Fruit fly (Drosophila melanogaster): ENCODE measurements around the gene Ref1.

Ref1 gene

DNA sequence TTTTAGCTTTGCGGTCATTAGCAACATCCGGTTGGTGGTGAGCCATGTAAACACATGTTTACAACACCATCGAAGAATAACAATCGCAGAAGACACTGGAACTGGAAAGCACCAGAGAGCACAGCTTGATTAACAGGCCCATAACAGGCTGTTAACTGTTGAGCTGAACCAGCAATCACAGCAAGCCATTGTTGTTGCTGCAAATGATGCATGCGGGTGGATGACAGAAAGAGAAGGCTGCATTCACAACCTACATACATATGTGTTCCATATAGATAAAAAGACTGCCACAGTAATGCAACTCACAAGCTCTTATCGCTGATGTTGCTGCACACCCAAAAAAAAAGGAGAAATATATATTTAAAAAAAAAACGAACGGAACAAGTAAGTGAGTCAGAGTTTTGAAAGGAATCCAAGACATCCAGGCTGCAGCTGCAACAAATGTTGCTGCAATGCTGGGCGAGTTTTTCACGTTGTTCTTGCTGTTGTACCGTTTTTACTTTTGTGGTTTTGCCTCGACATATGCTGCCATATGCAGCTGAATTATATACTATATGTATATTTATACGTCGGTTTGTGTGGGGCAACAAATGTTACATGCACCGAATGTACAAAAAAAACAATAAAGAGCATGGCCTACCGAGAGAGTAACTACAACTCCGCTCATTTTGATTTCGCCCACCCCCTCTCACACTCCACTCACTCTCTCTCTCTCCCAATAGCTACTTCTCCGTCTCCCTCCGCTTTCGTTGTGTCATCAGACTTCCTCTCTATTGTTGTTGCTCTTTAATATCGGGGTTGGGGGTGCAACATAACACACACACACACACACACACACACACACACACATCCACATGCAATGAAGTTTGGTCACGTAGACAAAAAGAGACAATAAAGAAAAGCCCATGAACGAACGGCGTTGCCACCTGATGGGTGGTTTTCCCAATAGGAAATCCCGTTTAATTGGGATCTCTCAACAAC, 23.0 kb upstream of the Ref1 start (continued):
- TF ChIP-seq HHEX (GFP tag; optimal IDR thresholded peaks at IDR 0.05) = no peak
- TF ChIP-seq Hmx (GFP tag; optimal IDR thresholded peaks at IDR 0.05) = no peak
- TF ChIP-seq CG5245 (GFP tag; optimal IDR thresholded peaks at IDR 0.05) = no peak
- TF ChIP-seq CG10959 (GFP tag; IDR thresholded peaks at IDR 0.05) = no peak
- TF ChIP-seq amos (GFP tag; IDR thresholded peaks at IDR 0.05; ENCODE audit: partially characterized antibody) = no peak
- no peak for TF ChIP-seq ato (GFP tag; IDR thresholded peaks at IDR 0.05; ENCODE audit: partially characterized antibody)
- no peak for TF ChIP-seq CG3726 (GFP tag; IDR thresholded peaks at IDR 0.05)
- no peak for TF ChIP-seq zf30C (GFP tag; optimal IDR thresholded peaks at IDR 0.05)
- TF ChIP-seq CG33213 (GFP tag; optimal IDR thresholded peaks at IDR 0.05) = no peak

DNA sequence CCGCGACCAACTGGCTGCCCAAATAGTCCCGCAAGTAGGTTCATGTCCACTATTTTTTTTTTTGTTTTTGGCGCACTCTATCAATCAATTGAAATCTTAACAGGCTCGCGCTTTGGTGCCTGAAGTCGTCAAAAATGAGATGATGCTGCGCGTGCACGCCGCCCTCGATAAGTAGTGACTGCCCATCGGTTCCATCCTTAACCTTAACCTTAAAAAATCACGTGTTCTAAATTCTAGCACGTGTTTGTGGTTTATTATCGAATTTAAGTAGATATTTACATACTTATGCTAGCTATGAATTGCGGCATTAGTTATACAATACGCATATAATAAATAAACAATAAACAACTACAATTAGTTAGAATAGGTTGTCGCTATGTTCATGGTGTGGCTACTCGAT, 14.2 kb upstream of the Ref1 start:
- TF ChIP-seq Fer2 (tag; optimal IDR thresholded peaks at IDR 0.05) = no peak
- no peak for TF ChIP-seq slp2 (GFP tag; optimal IDR thresholded peaks at IDR 0.05)
- peak; percentile 15 for TF ChIP-seq Med (GFP tag)
- TF ChIP-seq CG3995 (GFP tag; optimal IDR thresholded peaks at IDR 0.05) = peak; percentile 90
- no peak for TF ChIP-seq ken (GFP tag; IDR thresholded peaks at IDR 0.05)
- no peak for TF ChIP-seq z (GFP tag; IDR thresholded peaks at IDR 0.05)
- TF ChIP-seq bigmax (GFP tag; optimal IDR thresholded peaks at IDR 0.05) = peak; percentile 84
- no peak for TF ChIP-seq Dp (GFP tag; optimal IDR thresholded peaks at IDR 0.05)
- TF ChIP-seq Poxn (GFP tag; IDR thresholded peaks at IDR 0.05) = no peak
- TF ChIP-seq BEAF-32 (GFP tag; optimal IDR thresholded peaks at IDR 0.05) = peak; percentile 6
- TF ChIP-seq hth (optimal IDR thresholded peaks at IDR 0.05) = no peak
- TF ChIP-seq yki (optimal IDR thresholded peaks at IDR 0.05) = no peak
- TF ChIP-seq ara (GFP tag; IDR thresholded peaks at IDR 0.05) = 0 out of 2 replicates have a peak, but pooled peaks have one; percentile 38
- TF ChIP-seq CG12744 (GFP tag; optimal IDR thresholded peaks at IDR 0.05) = no peak
- TF ChIP-seq zfh1 (GFP tag; IDR thresholded peaks at IDR 0.05) = no peak
- TF ChIP-seq row (GFP tag; IDR thresholded peaks at IDR 0.05) = 0 out of 3 replicates have a peak, but pooled peaks have one; percentile 18
- no peak for TF ChIP-seq HmgZ (tag; optimal IDR thresholded peaks at IDR 0.05)
- no peak for TF ChIP-seq CG1647 (GFP tag; optimal IDR thresholded peaks at IDR 0.05)
- TF ChIP-seq zen2 (GFP tag; IDR thresholded peaks at IDR 0.05; ENCODE audit: partially characterized antibody) = 0 out of 3 replicates have a peak, but pooled peaks have one; percentile 33
- TF ChIP-seq lab (GFP tag; optimal IDR thresholded peaks at IDR 0.05) = no peak
- no peak for TF ChIP-seq jumu (GFP tag; optimal IDR thresholded peaks at IDR 0.05)
- no peak for TF ChIP-seq Elba2 (GFP tag; optimal IDR thresholded peaks at IDR 0.05)
- TF ChIP-seq ab (GFP tag; optimal IDR thresholded peaks at IDR 0.05) = no peak
- no peak for TF ChIP-seq Kr (GFP tag; optimal IDR thresholded peaks at IDR 0.05)
- TF ChIP-seq dm (GFP tag; optimal IDR thresholded peaks at IDR 0.05) = peak; percentile 74
- no peak for TF ChIP-seq CG11723 (GFP tag; optimal IDR thresholded peaks at IDR 0.05)
- TF ChIP-seq CG2202 (tag; optimal IDR thresholded peaks at IDR 0.05) = no peak

DNA sequence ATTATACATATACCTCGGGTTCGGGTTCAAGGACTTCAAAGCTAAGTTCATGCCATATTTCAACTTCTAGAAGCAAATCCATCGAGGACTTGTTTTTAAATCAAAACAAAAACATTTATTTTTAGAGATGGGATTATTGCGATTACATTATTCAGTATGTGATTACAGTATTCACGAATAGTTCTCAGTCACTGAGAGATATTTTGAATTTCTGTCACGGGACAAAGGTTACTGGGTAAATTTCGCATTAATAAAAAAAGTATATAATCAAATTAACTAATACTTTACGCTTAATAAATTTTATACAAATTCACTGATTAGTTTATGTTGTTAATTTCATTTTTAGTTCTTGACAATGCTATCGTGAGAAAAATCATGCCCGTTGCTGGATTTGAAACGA, 13.4 kb upstream of the Ref1 start:
- peak; percentile 50; the same call in 1 of the 3 replicates for TF ChIP-seq H15 (GFP tag; IDR thresholded peaks at IDR 0.05)
- TF ChIP-seq Scr (GFP tag; IDR thresholded peaks at IDR 0.05; ENCODE audit: partially characterized antibody) = peak; percentile 45
- peak; percentile 8 for TF ChIP-seq unpg (GFP tag; optimal IDR thresholded peaks at IDR 0.05)
- no peak for TF ChIP-seq CG6765 (GFP tag; optimal IDR thresholded peaks at IDR 0.05)
- TF ChIP-seq CG11695 (GFP tag; IDR thresholded peaks at IDR 0.05) = no peak
- TF ChIP-seq CG2678 (tag; optimal IDR thresholded peaks at IDR 0.05) = no peak
- TF ChIP-seq CG9215 (GFP tag; IDR thresholded peaks at IDR 0.05) = peak; percentile 16; the same call in 1 of the 2 replicates
- no peak for TF ChIP-seq crol (GFP tag; IDR thresholded peaks at IDR 0.05)
- peak; percentile 61 for TF ChIP-seq slbo (GFP tag; IDR thresholded peaks at IDR 0.05)
- TF ChIP-seq CG14710 (tag; optimal IDR thresholded peaks at IDR 0.05) = peak; percentile 30
- TF ChIP-seq pb (GFP tag; optimal IDR thresholded peaks at IDR 0.05) = no peak
- TF ChIP-seq Max (GFP tag; optimal IDR thresholded peaks at IDR 0.05) = peak; percentile 24
- TF ChIP-seq Poxn (GFP tag; IDR thresholded peaks at IDR 0.05) = no peak
- TF ChIP-seq CG8359 (GFP tag; optimal IDR thresholded peaks at IDR 0.05; ENCODE audit: borderline replicate concordance) = no peak
- TF ChIP-seq Dip2 (GFP tag; IDR thresholded peaks at IDR 0.05) = no peak

All from whole organism, embryonic.